Worm (Caenorhabditis elegans) whole organism, early embryonic: ENCODE measurements around the gene F21H7.2.

Experiments
- B0310.2 ChIP-seq: sonication (generic microtip); optimal IDR thresholded peaks from 2 replicates; lab custom pipeline; 2016; ENCODE audit warnings: mild to moderate bottlenecking, missing genetic modification characterization, missing compliant biosample characterization
- F13C5.2 ChIP-seq: sonication (generic microtip); optimal IDR thresholded peaks from 2 replicates; lab custom pipeline; 2017; ENCODE audit warnings: mild to moderate bottlenecking, missing genetic modification characterization, inconsistent platforms, missing compliant biosample characterization
- aly-1 ChIP-seq: sonication (generic microtip); optimal IDR thresholded peaks from 2 replicates; lab custom pipeline; 2016; ENCODE audit warnings: missing genetic modification characterization, missing compliant biosample characterization
- ama-1 ChIP-seq: fragments of 150-350 bp; optimal IDR thresholded peaks from 2 replicates; lab custom pipeline; 2014
- ceh-13 ChIP-seq: fragments of 200-800 bp; sonication (Bioruptor generic); optimal IDR thresholded peaks from 2 replicates; lab custom pipeline; 2018; ENCODE audit warnings: mild to moderate bottlenecking, missing genetic modification characterization, missing compliant biosample characterization
- ceh-36 ChIP-seq: sonication (generic microtip); optimal IDR thresholded peaks from 2 replicates; lab custom pipeline; 2016; ENCODE audit warnings: missing genetic modification characterization, inconsistent platforms, missing compliant biosample characterization
- ets-7 ChIP-seq: sonication (generic microtip); optimal IDR thresholded peaks from 2 replicates; lab custom pipeline; 2016; ENCODE audit warnings: missing genotype, missing genetic modification characterization, missing compliant biosample characterization
- flt-1 ChIP-seq: fragments of 200-800 bp; sonication (Bioruptor generic); IDR thresholded peaks from 2 replicates; pipeline ENCODE4 v1.3.6; 2022; ENCODE audit warnings: missing genetic modification characterization, missing compliant biosample characterization
- hmbx-1 ChIP-seq: sonication (generic microtip); optimal IDR thresholded peaks from 2 replicates; lab custom pipeline; 2016; ENCODE audit warnings: mild to moderate bottlenecking, missing genetic modification characterization, missing compliant biosample characterization
- hmg-4 ChIP-seq: fragments of 200-800 bp; sonication (Bioruptor generic); optimal IDR thresholded peaks from 2 replicates; lab custom pipeline; 2018; ENCODE audit warnings: mild to moderate bottlenecking, missing genetic modification characterization, missing compliant biosample characterization
- hnd-1 ChIP-seq: sonication (generic microtip); optimal IDR thresholded peaks from 2 replicates; lab custom pipeline; 2016; ENCODE audit warnings: missing genetic modification characterization, missing compliant biosample characterization
- pes-1 ChIP-seq: fragments of 200-800 bp; sonication (Bioruptor generic); IDR thresholded peaks from 2 replicates; pipeline ENCODE4 v1.3.6; 2022; ENCODE audit warnings: missing genetic modification reagents, missing genetic modification characterization, missing compliant biosample characterization
- scrt-1 ChIP-seq: fragments of 200-800 bp; sonication (Bioruptor generic); IDR thresholded peaks from 2 replicates; pipeline ENCODE4 v1.3.6; 2022; ENCODE audit warnings: missing genetic modification characterization, missing compliant biosample characterization
- sea-1 ChIP-seq: fragments of 200-800 bp; sonication (Bioruptor generic); conservative IDR thresholded peaks from 2 replicates; pipeline ENCODE4 v1.3.6; 2022; ENCODE audit warnings: missing genetic modification characterization, missing compliant biosample characterization
- tbx-11 ChIP-seq: fragments of 200-800 bp; sonication (Bioruptor generic); IDR thresholded peaks from 2 replicates; pipeline ENCODE4 v1.3.6; 2022; ENCODE audit warnings: missing genetic modification characterization, missing compliant biosample characterization
- tbx-37 ChIP-seq: fragments of 200-800 bp; sonication (Bioruptor generic); conservative IDR thresholded peaks from 2 replicates; pipeline ENCODE4 v1.3.6; 2022; ENCODE audit warnings: missing genetic modification reagents, missing genetic modification characterization, missing compliant biosample characterization
- tra-4 ChIP-seq: sonication (generic microtip); optimal IDR thresholded peaks from 2 replicates; lab custom pipeline; 2017; ENCODE audit warnings: missing genetic modification characterization, missing compliant biosample characterization

F21H7.2 gene

DNA sequence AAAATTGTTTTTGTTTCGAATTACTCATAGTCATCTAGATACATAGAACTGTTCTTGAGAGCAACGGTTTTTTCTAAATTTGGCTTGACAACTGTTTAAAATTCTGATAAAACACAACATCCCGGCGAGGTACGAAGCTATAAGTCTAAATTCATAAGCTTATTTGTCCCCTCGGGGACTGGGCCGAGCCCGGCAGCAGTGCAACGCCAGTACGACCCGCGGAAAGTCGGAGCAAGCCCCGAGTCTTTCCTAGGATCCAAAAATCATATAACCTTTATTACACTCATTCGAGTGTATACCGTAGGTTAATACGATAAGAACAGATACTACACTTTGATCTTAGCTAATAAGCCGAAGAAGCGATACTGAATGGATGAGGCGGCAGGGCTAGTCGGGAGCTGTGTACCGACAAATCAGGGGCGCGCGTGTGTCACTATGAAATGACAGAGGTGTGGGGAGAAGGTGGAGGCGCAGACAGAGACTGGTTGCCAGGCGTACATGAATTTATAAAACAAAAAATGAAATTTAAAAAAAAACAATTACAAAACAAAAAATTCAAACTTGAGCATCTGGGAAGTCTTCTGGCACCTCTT is 4.2 kb downstream of the F21H7.2 start:
- no peak for TF ChIP-seq ceh-36 (tag; lab: Kevin White, UChicago)
- TF ChIP-seq ama-1 (lab: Kevin White, UChicago): no peak
- no peak for TF ChIP-seq ceh-13 (GFP tag; lab: Kevin White, UChicago)
- TF ChIP-seq hmbx-1 (tag; lab: Kevin White, UChicago): no peak

DNA sequence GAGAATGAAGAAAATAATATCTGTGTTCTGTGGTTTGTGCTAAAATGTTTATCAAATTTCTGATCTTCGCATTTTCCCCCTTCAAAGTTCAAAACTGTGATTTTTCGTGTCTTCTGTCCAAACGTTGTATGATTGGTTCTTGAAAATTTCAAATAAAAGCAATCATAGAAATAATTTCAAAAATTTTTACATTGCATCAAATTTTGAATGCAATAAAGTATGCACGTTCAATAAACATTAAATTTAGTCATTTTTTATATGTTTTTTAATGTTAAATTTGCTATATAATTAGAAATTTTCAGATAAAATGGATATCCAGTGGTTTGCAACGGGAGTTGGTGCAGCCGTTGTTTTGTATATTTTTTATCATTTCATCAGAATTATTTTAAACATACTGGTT is 5.8 kb downstream of the F21H7.2 start, which contains the start of gene stdh-2:
TSS of gene stdh-2 (plus strand) at position 301 of the 400 bp plus-strand sequence.
- TF ChIP-seq pes-1 (GFP tag; lab: Robert Waterston, UW): no peak
- no peak for TF ChIP-seq tbx-11
- no peak for TF ChIP-seq ceh-36 (tag; lab: Kevin White, UChicago)
- TF ChIP-seq aly-1 (tag; lab: Kevin White, UChicago): no peak
- no peak for TF ChIP-seq F13C5.2 (tag; lab: Kevin White, UChicago)
- no peak for TF ChIP-seq flt-1 (GFP tag; lab: Robert Waterston, UW)
- no peak for TF ChIP-seq hmbx-1 (tag; lab: Kevin White, UChicago)
- TF ChIP-seq sea-1: no peak
- no peak for TF ChIP-seq hnd-1
- TF ChIP-seq ceh-13 (GFP tag; lab: Kevin White, UChicago): no peak
- TF ChIP-seq tra-4 (tag; lab: Kevin White, UChicago): no peak
- no peak for TF ChIP-seq tbx-37 (GFP tag; lab: Robert Waterston, UW)
- TF ChIP-seq hmg-4 (GFP tag; lab: Kevin White, UChicago): no peak
- no peak for TF ChIP-seq scrt-1
- TF ChIP-seq ets-7 (tag; lab: Kevin White, UChicago): no peak
- TF ChIP-seq B0310.2 (tag; lab: Kevin White, UChicago): no peak
- TF ChIP-seq ama-1 (lab: Kevin White, UChicago): no peak

- TF ChIP-seq hnd-1 (no peak), tbx-11 (no peak), hmg-4 (GFP tag; lab: Kevin White, UChicago) (no peak)
Measured at ce11 chrV:16220020-16220419, 9.8 kb downstream of the F21H7.2 start.

- TF ChIP-seq F13C5.2 (tag; lab: Kevin White, UChicago): no peak
- no peak for TF ChIP-seq scrt-1
Measured at ce11 chrV:16218972-16219757, 10.6 kb downstream of the F21H7.2 start, which contains the start of gene glc-1. Gene glc-1, plus strand, starts transcription at chrV:16219634.

DNA sequence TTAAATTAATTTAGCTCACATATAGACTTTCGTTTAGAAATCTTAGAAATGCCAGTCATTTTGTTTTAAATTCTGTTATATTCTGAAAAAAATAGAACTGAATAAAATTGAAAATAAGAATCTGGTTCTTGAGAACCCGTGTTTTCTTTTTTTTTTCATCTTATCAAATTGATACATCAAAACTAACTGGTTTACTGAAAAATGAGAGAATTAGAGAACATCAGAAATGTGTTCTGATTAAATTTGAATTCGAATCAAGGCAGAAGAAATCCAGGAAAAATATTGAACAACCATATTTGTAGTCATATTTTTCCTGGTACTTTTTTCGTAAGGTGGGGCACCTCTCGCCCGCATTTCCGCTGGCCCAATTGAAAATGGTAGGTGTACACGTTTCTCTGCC is 11.3 kb downstream of the F21H7.2 start, which contains the start of gene F11A5.15:
TSS of gene F11A5.15 (minus strand) at position 101 of the 400 bp plus-strand sequence.
- no peak for TF ChIP-seq pes-1 (GFP tag; lab: Robert Waterston, UW)
- no peak for TF ChIP-seq tbx-37 (GFP tag; lab: Robert Waterston, UW)
- TF ChIP-seq ceh-36 (tag; lab: Kevin White, UChicago): no peak
- TF ChIP-seq ets-7 (tag; lab: Kevin White, UChicago): no peak
- no peak for TF ChIP-seq hmg-4 (GFP tag; lab: Kevin White, UChicago)
- no peak for TF ChIP-seq hmbx-1 (tag; lab: Kevin White, UChicago)

DNA sequence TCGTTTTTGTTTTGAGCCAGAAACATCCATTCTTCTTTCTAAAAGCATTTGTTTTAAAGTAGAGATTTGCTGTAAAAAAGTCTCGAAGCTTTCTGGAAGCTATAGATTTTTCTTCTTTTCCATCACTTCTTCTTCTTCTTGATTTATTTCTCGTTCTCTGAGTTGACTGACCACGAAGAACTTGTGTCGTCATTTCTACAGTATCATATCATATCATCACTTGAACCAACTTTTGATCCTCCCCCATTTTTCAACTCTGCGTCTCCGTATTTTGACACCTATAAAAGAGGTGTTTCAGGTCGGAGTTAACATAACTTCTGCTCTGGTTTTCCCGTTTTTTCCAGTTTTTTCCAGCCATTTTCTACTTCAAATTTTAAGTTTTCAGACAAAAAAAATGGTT is 15.3 kb downstream of the F21H7.2 start, which contains the start of gene F11A5.9:
TSS of gene F11A5.9 (plus strand) at position 386 of the 400 bp plus-strand sequence.
- TF ChIP-seq sea-1 (no peak), hmg-4 (GFP tag; lab: Kevin White, UChicago) (no peak), tra-4 (tag; lab: Kevin White, UChicago) (no peak), aly-1 (tag; lab: Kevin White, UChicago) (no peak), pes-1 (GFP tag; lab: Robert Waterston, UW) (no peak), ets-7 (tag; lab: Kevin White, UChicago) (no peak), ceh-13 (GFP tag; lab: Kevin White, UChicago) (no peak), B0310.2 (tag; lab: Kevin White, UChicago) (no peak), ceh-36 (tag; lab: Kevin White, UChicago) (no peak), flt-1 (GFP tag; lab: Robert Waterston, UW) (no peak), tbx-11 (no peak), hmbx-1 (tag; lab: Kevin White, UChicago) (no peak)

DNA sequence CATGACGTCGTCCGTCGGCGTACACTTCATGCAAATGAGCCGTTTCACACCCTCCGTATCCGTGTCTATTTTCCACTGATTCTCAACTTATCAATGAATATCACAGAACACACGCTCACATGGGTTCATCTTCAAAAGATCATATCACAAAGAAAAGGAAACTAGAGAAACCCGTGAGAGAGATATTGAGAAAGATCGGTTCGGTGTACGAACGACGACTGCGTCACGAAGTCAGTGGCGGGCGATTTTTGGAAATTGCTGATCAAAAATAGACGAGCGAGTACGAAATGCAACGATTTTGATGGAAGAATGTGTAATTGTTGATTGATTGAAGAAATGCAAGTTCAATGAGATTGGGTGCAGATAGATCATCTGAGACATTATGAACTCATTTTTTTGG is 16.5 kb downstream of the F21H7.2 start:
- no peak for TF ChIP-seq sea-1

- TF ChIP-seq ama-1 (lab: Kevin White, UChicago) (no peak), tbx-37 (GFP tag; lab: Robert Waterston, UW) (no peak), B0310.2 (tag; lab: Kevin White, UChicago) (no peak), hmg-4 (GFP tag; lab: Kevin White, UChicago) (no peak), tbx-11 (no peak)
Measured at ce11 chrV:16211713-16212112, 18.1 kb downstream of the F21H7.2 start.
